Worm (Caenorhabditis elegans) whole organism, L4 larva: Measurements from ENCODE around the gene srab-7.

ENCODE experiments used
- dmd-8 ChIP-seq: fragments of 200-800 bp; sonication (Bioruptor generic); IDR thresholded peaks from 2 replicates; pipeline ENCODE4 v1.3.6; 2022; ENCODE audit warnings: missing genetic modification characterization, missing compliant biosample characterization
- hmg-1.1 ChIP-seq: fragments of 200-800 bp; sonication (Bioruptor generic); IDR thresholded peaks from 2 replicates; pipeline ENCODE4 v1.3.6; 2022; ENCODE audit warnings: missing genetic modification reagents, missing genetic modification characterization, missing compliant biosample characterization
- nhr-28 ChIP-seq: fragments of 150-350 bp; optimal IDR thresholded peaks from 2 replicates; lab custom pipeline; 2014; ENCODE audit warnings: missing biosample characterization, missing genetic modification characterization
- nhr-76 ChIP-seq: fragments of 150-350 bp; optimal IDR thresholded peaks from 2 replicates; lab custom pipeline; 2014; ENCODE audit warnings: missing biosample characterization, missing genetic modification characterization
- pha-4 ChIP-seq, 2 experiments: fragments of 150-350 bp in 1 of 2; fragments of 200-800 bp in 1 of 2; sonication (Bioruptor generic) in 1 of 2; IDR thresholded peaks in 1 of 2; optimal IDR thresholded peaks in 1 of 2; 2 replicates each; pipeline versions ENCODE4 v1.3.6 to Lab custom; 2014 to 2022; ENCODE audit warnings: missing genetic modification characterization in 2 of 2, missing genetic modification reagents in 2 of 2, missing biosample characterization in 1 of 2, missing compliant biosample characterization in 1 of 2
- vab-7 ChIP-seq: fragments of 200-800 bp; sonication (Bioruptor generic); IDR thresholded peaks from 2 replicates; pipeline ENCODE4 v1.3.6; 2022; ENCODE audit warnings: missing genetic modification reagents, missing genetic modification characterization, missing compliant biosample characterization

DNA sequence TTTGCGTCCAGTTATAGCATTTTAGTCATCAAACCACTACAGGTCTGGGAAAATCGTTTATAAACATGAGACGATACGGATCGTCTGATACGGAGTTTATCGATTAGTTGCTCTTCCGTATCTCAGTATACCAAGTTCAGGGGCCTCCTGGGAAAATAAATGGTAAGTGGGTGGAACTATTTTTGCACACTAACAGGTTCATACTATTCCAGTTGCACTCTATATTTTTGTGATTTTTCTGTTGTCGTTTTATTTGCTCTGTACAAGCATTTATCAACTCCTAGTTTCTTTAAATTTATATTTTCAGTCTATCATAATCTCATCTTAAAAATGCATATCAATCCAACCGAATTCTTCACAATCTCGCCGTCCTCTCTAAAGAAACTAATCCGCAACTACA is 40.0 kb downstream of the srab-7 start, which contains the start of gene Y73C8C.3:
- TF ChIP-seq pha-4 (GFP tag; IDR thresholded peaks at IDR 0.05; lab: Robert Waterston, UW) (no peak), pha-4 (tag; optimal IDR thresholded peaks at IDR 0.05; lab: Kevin White, UChicago) (no peak), nhr-28 (tag; lab: Kevin White, UChicago) (no peak), nhr-76 (tag; lab: Kevin White, UChicago) (no peak), hmg-1.1 (GFP tag; lab: Robert Waterston, UW) (no peak), dmd-8 (no peak), vab-7 (no peak)
